Worm (Caenorhabditis elegans): ENCODE measurements around the gene mig-10.

ce11 chrIII:8242809-8243208 is 36.1 kb upstream of the mig-10 start, which contains the start of gene C02F5.12:
- TF ChIP-seq ceh-36 (tag; optimal IDR thresholded peaks at IDR 0.05), result no peak
- no peak for TF ChIP-seq tbx-37 (GFP tag; conservative IDR thresholded peaks at IDR 0.05)
- TF ChIP-seq tbx-11 (GFP tag; IDR thresholded peaks at IDR 0.05), result no peak
- no peak for TF ChIP-seq hnd-1 (tag; optimal IDR thresholded peaks at IDR 0.05)
- no peak for TF ChIP-seq ama-1 (optimal IDR thresholded peaks at IDR 0.05)
- TF ChIP-seq flt-1 (GFP tag; IDR thresholded peaks at IDR 0.05), result no peak
- no peak for TF ChIP-seq ceh-13 (GFP tag; optimal IDR thresholded peaks at IDR 0.05)

Measured in whole organism, early embryonic.